Fruit fly (Drosophila melanogaster): ENCODE data around the gene CG43248.

- TF ChIP-seq CG9139 (GFP tag; optimal IDR thresholded peaks at IDR 0.05) (no peak), Eip93F (GFP tag; optimal IDR thresholded peaks at IDR 0.05) (no peak), dsx (GFP tag; optimal IDR thresholded peaks at IDR 0.05; ENCODE audit: poor library complexity, severe bottlenecking) (no peak), Ets96B (tag; optimal IDR thresholded peaks at IDR 0.05) (no peak), OdsH (GFP tag; optimal IDR thresholded peaks at IDR 0.05) (no peak), CG6276 (GFP tag; optimal IDR thresholded peaks at IDR 0.05) (no peak), pdm3 (GFP tag; optimal IDR thresholded peaks at IDR 0.05) (no peak), salr (GFP tag; optimal IDR thresholded peaks at IDR 0.05) (no peak), achi (GFP tag; optimal IDR thresholded peaks at IDR 0.05) (no peak), ss (GFP tag; optimal IDR thresholded peaks at IDR 0.05) (no peak), cyc (GFP tag; optimal IDR thresholded peaks at IDR 0.05) (no peak), eg (GFP tag; IDR thresholded peaks at IDR 0.05) (no peak), CG3032 (tag; optimal IDR thresholded peaks at IDR 0.05) (no peak)
Observed at dm6 chr3L:15509398-15509797, 21.9 kb downstream of the CG43248 start, which contains the start of the genes gdl and gdl-ORF39.

Measured in whole organism, prepupa.